Worm (Caenorhabditis elegans) whole organism, dauer: ENCODE measurements around the gene ttr-8.

Source experiments
- unc-62 ChIP-seq: sonication (generic microtip); optimal IDR thresholded peaks from 2 replicates; lab custom pipeline; 2017; ENCODE audit warnings: missing biosample characterization, missing genetic modification reagents, missing genetic modification characterization

The ttr-8 gene

ce11 chrIII:7561872-7562271 lies 3.3 kb downstream of the ttr-8 start, which contains the start of gene lgc-12:
Gene lgc-12 (plus strand): TSS chrIII:7562172.
- no peak for TF ChIP-seq unc-62

- TF ChIP-seq unc-62 = no peak
Measured at ce11 chrIII:7559869-7560268, 5.3 kb downstream of the ttr-8 start.

ce11 chrIII:7558658-7559057 lies 6.5 kb downstream of the ttr-8 start:
- TF ChIP-seq unc-62 = no peak

- TF ChIP-seq unc-62 = no peak
Measured at ce11 chrIII:7557930-7558470, 7.1 kb downstream of the ttr-8 start.

ce11 chrIII:7555360-7555759 lies 9.8 kb downstream of the ttr-8 start, which contains the start of gene ceh-13:
Gene ceh-13 (plus strand): TSS chrIII:7555660.
- TF ChIP-seq unc-62 = no peak

ce11 chrIII:7554697-7555145 lies 10.4 kb downstream of the ttr-8 start:
- TF ChIP-seq unc-62 = no peak

ce11 chrIII:7553693-7554226 lies 11.4 kb downstream of the ttr-8 start:
- TF ChIP-seq unc-62 = no peak

- no peak for TF ChIP-seq unc-62
Measured at ce11 chrIII:7552859-7553258, 12.3 kb downstream of the ttr-8 start.

ce11 chrIII:7550979-7551378 lies 14.2 kb downstream of the ttr-8 start:
- no peak for TF ChIP-seq unc-62

- TF ChIP-seq unc-62 = no peak
Measured at ce11 chrIII:7548963-7549362, 16.2 kb downstream of the ttr-8 start.

ce11 chrIII:7545189-7545588 lies 20.0 kb downstream of the ttr-8 start:
- no peak for TF ChIP-seq unc-62

- no peak for TF ChIP-seq unc-62
Measured at ce11 chrIII:7544211-7544610, 20.9 kb downstream of the ttr-8 start.

- TF ChIP-seq unc-62 = no peak
Measured at ce11 chrIII:7542037-7542436, 23.1 kb downstream of the ttr-8 start.

ce11 chrIII:7536559-7536958 lies 28.6 kb downstream of the ttr-8 start, which contains the start of gene lin-39:
Gene lin-39 (minus strand): TSS chrIII:7536632.
- TF ChIP-seq unc-62 = no peak

ce11 chrIII:7535347-7535746 lies 29.8 kb downstream of the ttr-8 start:
- no peak for TF ChIP-seq unc-62

- TF ChIP-seq unc-62 = no peak
Measured at ce11 chrIII:7534648-7535047, 30.5 kb downstream of the ttr-8 start.

- no peak for TF ChIP-seq unc-62
Measured at ce11 chrIII:7533012-7533411, 32.1 kb downstream of the ttr-8 start.

ce11 chrIII:7531385-7531784 lies 33.8 kb downstream of the ttr-8 start:
- TF ChIP-seq unc-62 = no peak

- no peak for TF ChIP-seq unc-62
Measured at ce11 chrIII:7530830-7531229, 34.3 kb downstream of the ttr-8 start.
